Worm (Caenorhabditis elegans) whole organism, midembryonic: Measurements from ENCODE around the gene F25E5.1.

Source experiments
- T22C8.4 ChIP-seq: fragments of 200-800 bp; sonication (Bioruptor generic); IDR thresholded peaks from 2 replicates; pipeline ENCODE4 v1.3.6; 2022; ENCODE audit warnings: missing genetic modification characterization, missing compliant biosample characterization
- flt-1 ChIP-seq: fragments of 200-800 bp; sonication (Bioruptor generic); IDR thresholded peaks from 2 replicates; pipeline ENCODE4 v1.3.6; 2022; ENCODE audit warnings: missing genetic modification characterization, missing compliant biosample characterization
- klf-2 ChIP-seq: fragments of 200-800 bp; sonication (Bioruptor generic); conservative IDR thresholded peaks from 2 replicates; pipeline ENCODE4 v1.3.6; 2022; ENCODE audit warnings: missing genetic modification reagents, missing genetic modification characterization, missing compliant biosample characterization
- med-1 ChIP-seq: sonication (generic microtip); optimal IDR thresholded peaks from 2 replicates; lab custom pipeline; 2017; ENCODE audit warnings: missing genetic modification characterization, mild to moderate bottlenecking, missing compliant biosample characterization, antibody characterized with exemption, missing genetic modification reagents; ENCODE audit not compliant: insufficient read depth
- ref-1 ChIP-seq: fragments of 200-800 bp; sonication (Bioruptor generic); conservative IDR thresholded peaks from 2 replicates; pipeline ENCODE4 v1.3.6; 2022; ENCODE audit warnings: missing genetic modification reagents, missing genetic modification characterization, missing compliant biosample characterization
- tab-1 ChIP-seq: fragments of 200-800 bp; sonication (Bioruptor generic); IDR thresholded peaks from 2 replicates; pipeline ENCODE4 v1.3.6; 2022; ENCODE audit warnings: missing genetic modification characterization, missing compliant biosample characterization
- ztf-23 ChIP-seq: fragments of 200-800 bp; sonication (Bioruptor generic); IDR thresholded peaks from 2 replicates; pipeline ENCODE4 v1.3.6; 2022; ENCODE audit warnings: missing genetic modification reagents, missing genetic modification characterization, missing compliant biosample characterization
- ztf-29 ChIP-seq: fragments of 200-800 bp; sonication (Bioruptor generic); IDR thresholded peaks from 2 replicates; pipeline ENCODE4 v1.3.6; 2022; ENCODE audit warnings: missing genetic modification reagents, missing genetic modification characterization, missing compliant biosample characterization

DNA sequence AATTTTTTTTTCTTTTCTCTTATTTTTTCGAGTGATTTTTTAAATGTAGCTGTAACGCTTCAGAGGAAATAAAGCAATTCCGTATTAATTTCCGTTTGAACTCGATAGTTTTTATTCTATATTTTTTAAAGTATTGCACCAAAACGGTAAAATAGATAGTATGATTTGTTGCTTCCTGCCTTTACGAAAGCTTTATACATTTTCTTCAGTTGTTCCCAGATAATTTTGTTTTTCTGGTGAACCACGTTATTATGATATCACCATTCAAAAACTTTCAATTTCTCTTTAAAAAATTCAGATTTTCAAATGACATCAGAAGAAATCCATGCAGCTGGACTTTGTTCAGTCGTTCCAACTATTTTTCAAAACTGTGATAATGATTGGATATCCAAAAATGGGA is 49.3 kb downstream of the F25E5.1 start, which contains the start of gene srb-18:
- TF ChIP-seq tab-1 (GFP tag; lab: Robert Waterston, UW) (no peak), flt-1 (GFP tag; lab: Robert Waterston, UW) (no peak), klf-2 (GFP tag; lab: Robert Waterston, UW) (no peak), ref-1 (GFP tag; lab: Robert Waterston, UW) (no peak), ztf-23 (GFP tag; lab: Robert Waterston, UW) (no peak), T22C8.4 (no peak), ztf-29 (GFP tag; lab: Robert Waterston, UW) (no peak), med-1 (GFP tag; lab: Kevin White, UChicago) (no peak)
